Worm (Caenorhabditis elegans) whole organism, L1 larva: ENCODE results near the gene C06E7.2.

Experiments
- nhr-11 ChIP-seq: fragments of 150-350 bp; optimal IDR thresholded peaks from 2 replicates; lab custom pipeline; 2014; ENCODE audit warnings: missing biosample characterization, missing genetic modification characterization
- nhr-12 ChIP-seq: sonication (generic microtip); optimal IDR thresholded peaks from 2 replicates; lab custom pipeline; 2017; ENCODE audit warnings: missing biosample characterization, missing genetic modification characterization
- sup-37 ChIP-seq: fragments of 200-800 bp; sonication (Bioruptor generic); optimal IDR thresholded peaks from 2 replicates; lab custom pipeline; 2018; ENCODE audit warnings: mild to moderate bottlenecking, missing genetic modification characterization, missing compliant biosample characterization

- TF ChIP-seq sup-37 = no peak
- TF ChIP-seq nhr-11 (tag; lab: Kevin White, UChicago) = no peak
- no peak for TF ChIP-seq nhr-12
Observed at ce11 chrIV:5891265-5891664, 52.0 kb downstream of the C06E7.2 start, which contains the start of gene H04M03.3.
